Worm (Caenorhabditis elegans) whole organism, L1 larva: ENCODE results near the gene C14E2.4.
A peak's percentile ranks its signal among the peaks of the same experiment; 100 is the strongest.

Experiments used
- C04F5.9 ChIP-seq: sonication (generic microtip); optimal IDR thresholded peaks from 2 replicates; lab custom pipeline; 2016; ENCODE audit warnings: missing genetic modification characterization, missing compliant biosample characterization
- C16A3.4 ChIP-seq: fragments of 150-350 bp; optimal IDR thresholded peaks from 2 replicates; lab custom pipeline; 2014; ENCODE audit warnings: missing biosample characterization, missing genetic modification characterization
- C34B4.2 ChIP-seq: sonication (generic microtip); optimal IDR thresholded peaks from 2 replicates; lab custom pipeline; 2017; ENCODE audit warnings: mild to moderate bottlenecking, missing genetic modification characterization, missing compliant biosample characterization
- aly-2 ChIP-seq: fragments of 150-350 bp; optimal IDR thresholded peaks from 2 replicates; lab custom pipeline; 2014; ENCODE audit warnings: missing biosample characterization, missing genetic modification characterization
- blmp-1 ChIP-seq: fragments of 150-350 bp; optimal IDR thresholded peaks from 2 replicates; lab custom pipeline; 2014; ENCODE audit warnings: missing biosample characterization, missing genetic modification characterization
- ceh-63 ChIP-seq: fragments of 200-800 bp; sonication (Bioruptor generic); optimal IDR thresholded peaks from 2 replicates; lab custom pipeline; 2018; ENCODE audit warnings: mild to moderate bottlenecking, missing genetic modification characterization, missing compliant biosample characterization
- ceh-8 ChIP-seq: fragments of 200-800 bp; sonication (Bioruptor generic); optimal IDR thresholded peaks from 2 replicates; lab custom pipeline; 2018; ENCODE audit warnings: mild to moderate bottlenecking, missing genetic modification characterization, moderate library complexity, missing compliant biosample characterization
- ceh-82 ChIP-seq, 3 experiments: fragments of 150-350 bp in 1 of 3; sonication (generic microtip) in 2 of 3; optimal IDR thresholded peaks; 2 replicates each; lab custom pipeline; 2014 to 2017; ENCODE audit warnings: missing biosample characterization in 3 of 3, missing genetic modification characterization in 3 of 3
- ceh-90 ChIP-seq: sonication (generic microtip); optimal IDR thresholded peaks from 2 replicates; lab custom pipeline; 2016; ENCODE audit warnings: missing genetic modification characterization, missing compliant biosample characterization
- dpl-1 ChIP-seq, 3 experiments: fragments of 150-350 bp in 2 of 3; sonication (generic microtip) in 1 of 3; optimal IDR thresholded peaks; 2 replicates each; lab custom pipeline; 2014 to 2017; ENCODE audit warnings: missing biosample characterization in 3 of 3, missing genetic modification characterization in 3 of 3, missing genetic modification reagents in 3 of 3
- dsc-1 ChIP-seq: sonication (generic microtip); optimal IDR thresholded peaks from 2 replicates; lab custom pipeline; 2016; ENCODE audit warnings: mild to moderate bottlenecking, missing genetic modification characterization, missing compliant biosample characterization
- efl-1 ChIP-seq, 4 experiments: fragments of 150-350 bp; optimal IDR thresholded peaks in 3 of 4; peaks in 1 of 4; 1 replicate in 1 of 4; 2 replicates in 3 of 4; lab custom pipeline; 2014; ENCODE audit warnings: missing biosample characterization in 2 of 4, missing genetic modification characterization in 2 of 4, missing genetic modification reagents in 2 of 4
- egl-13 ChIP-seq: sonication (generic microtip); optimal IDR thresholded peaks from 2 replicates; lab custom pipeline; 2016; ENCODE audit warnings: missing genotype, missing genetic modification reagents, missing genetic modification characterization, missing compliant biosample characterization
- elt-3 ChIP-seq, 6 experiments: fragments of 150-350 bp in 1 of 6; sonication (generic microtip); optimal IDR thresholded peaks; 2 replicates each; lab custom pipeline; 2017 to 2018; ENCODE audit warnings: missing biosample characterization in 6 of 6, missing genetic modification characterization in 6 of 6, inconsistent platforms in 1 of 6
- ets-5 ChIP-seq: fragments of 200-800 bp; sonication (Bioruptor generic); IDR thresholded peaks from 2 replicates; pipeline ENCODE4 v1.3.6; 2022; ENCODE audit warnings: missing genetic modification characterization, missing compliant biosample characterization
- fkh-4 ChIP-seq: sonication (generic microtip); optimal IDR thresholded peaks from 2 replicates; lab custom pipeline; 2016; ENCODE audit warnings: missing compliant biosample characterization, missing genetic modification characterization, borderline replicate concordance
- fkh-8 ChIP-seq: sonication (generic microtip); optimal IDR thresholded peaks from 2 replicates; lab custom pipeline; 2016; ENCODE audit warnings: mild to moderate bottlenecking, missing genetic modification characterization, missing compliant biosample characterization
- grh-1 ChIP-seq: fragments of 200-800 bp; sonication (Bioruptor generic); IDR thresholded peaks from 2 replicates; pipeline ENCODE4 v1.3.6; 2022; ENCODE audit warnings: missing genetic modification reagents, missing genetic modification characterization, missing compliant biosample characterization
- hlh-17 ChIP-seq: fragments of 200-800 bp; sonication (Bioruptor generic); optimal IDR thresholded peaks from 2 replicates; lab custom pipeline; 2018; ENCODE audit warnings: missing genetic modification characterization, mild to moderate bottlenecking, missing compliant biosample characterization, moderate library complexity, borderline replicate concordance
- hlh-4 ChIP-seq: sonication (generic microtip); optimal IDR thresholded peaks from 2 replicates; lab custom pipeline; 2016; ENCODE audit warnings: mild to moderate bottlenecking, missing genetic modification characterization, missing compliant biosample characterization
- hpl-2 ChIP-seq: fragments of 150-350 bp; optimal IDR thresholded peaks from 2 replicates; lab custom pipeline; 2014; ENCODE audit warnings: missing biosample characterization, missing genetic modification reagents, missing genetic modification characterization
- irx-1 ChIP-seq: sonication (generic microtip); optimal IDR thresholded peaks from 2 replicates; lab custom pipeline; 2016; ENCODE audit warnings: missing genetic modification characterization, missing compliant biosample characterization
- lin-13 ChIP-seq: fragments of 150-350 bp; optimal IDR thresholded peaks from 2 replicates; lab custom pipeline; 2014; ENCODE audit warnings: missing biosample characterization, missing genetic modification reagents, missing genetic modification characterization
- lin-35 ChIP-seq, 2 experiments: fragments of 150-350 bp; optimal IDR thresholded peaks; 2 replicates each; lab custom pipeline; 2014; ENCODE audit warnings: missing biosample characterization in 2 of 2, missing genetic modification characterization in 2 of 2, missing genetic modification reagents in 2 of 2
- lin-39 ChIP-seq: fragments of 150-350 bp; optimal IDR thresholded peaks from 2 replicates; lab custom pipeline; 2014; ENCODE audit warnings: missing biosample characterization, missing genetic modification reagents, missing genetic modification characterization
- lsy-2 ChIP-seq, 2 experiments: fragments of 150-350 bp; optimal IDR thresholded peaks; 2 replicates each; lab custom pipeline; 2014; ENCODE audit warnings: missing biosample characterization in 2 of 2, missing genetic modification characterization in 2 of 2
- mef-2 ChIP-seq: fragments of 150-350 bp; optimal IDR thresholded peaks from 2 replicates; lab custom pipeline; 2014; ENCODE audit warnings: missing biosample characterization, missing genetic modification characterization
- mep-1 ChIP-seq: fragments of 150-350 bp; optimal IDR thresholded peaks from 2 replicates; lab custom pipeline; 2014; ENCODE audit warnings: missing biosample characterization, missing genetic modification characterization
- nhr-11 ChIP-seq: fragments of 150-350 bp; optimal IDR thresholded peaks from 2 replicates; lab custom pipeline; 2014; ENCODE audit warnings: missing biosample characterization, missing genetic modification characterization
- nhr-12 ChIP-seq: sonication (generic microtip); optimal IDR thresholded peaks from 2 replicates; lab custom pipeline; 2017; ENCODE audit warnings: missing biosample characterization, missing genetic modification characterization
- nhr-19 ChIP-seq: fragments of 200-800 bp; sonication (Bioruptor generic); conservative IDR thresholded peaks from 2 replicates; pipeline ENCODE4 v1.3.6; 2022; ENCODE audit warnings: missing genetic modification characterization, missing compliant biosample characterization
- nhr-237 ChIP-seq: fragments of 150-350 bp; optimal IDR thresholded peaks from 2 replicates; lab custom pipeline; 2014; ENCODE audit warnings: missing biosample characterization, missing genetic modification characterization
- nhr-28 ChIP-seq: fragments of 150-350 bp; optimal IDR thresholded peaks from 2 replicates; lab custom pipeline; 2014; ENCODE audit warnings: missing biosample characterization, missing genetic modification characterization
- nhr-47 ChIP-seq: sonication (generic microtip); optimal IDR thresholded peaks from 2 replicates; lab custom pipeline; 2016; ENCODE audit warnings: mild to moderate bottlenecking, missing genetic modification characterization, moderate library complexity, missing compliant biosample characterization
- nhr-71 ChIP-seq: sonication (generic microtip); optimal IDR thresholded peaks from 2 replicates; lab custom pipeline; 2016; ENCODE audit warnings: mild to moderate bottlenecking, missing genetic modification characterization, moderate library complexity, missing compliant biosample characterization
- nhr-77 ChIP-seq: fragments of 150-350 bp; optimal IDR thresholded peaks from 2 replicates; lab custom pipeline; 2014; ENCODE audit warnings: missing biosample characterization, missing genetic modification characterization
- nhr-85 ChIP-seq: sonication (generic microtip); peaks from one replicate; lab custom pipeline; 2016; ENCODE audit warnings: missing genetic modification characterization, inconsistent platforms, missing compliant biosample characterization
- pag-3 ChIP-seq: sonication (generic microtip); optimal IDR thresholded peaks from 2 replicates; lab custom pipeline; 2017; ENCODE audit warnings: missing genetic modification characterization, mild to moderate bottlenecking, missing compliant biosample characterization, antibody characterized with exemption, borderline replicate concordance; ENCODE audit not compliant: insufficient read depth
- pax-3 ChIP-seq: fragments of 200-800 bp; sonication (Bioruptor generic); optimal IDR thresholded peaks from 2 replicates; lab custom pipeline; 2018; ENCODE audit warnings: mild to moderate bottlenecking, missing genetic modification characterization, moderate library complexity, missing compliant biosample characterization
- sox-4 ChIP-seq: sonication (generic microtip); optimal IDR thresholded peaks from 2 replicates; lab custom pipeline; 2016; ENCODE audit warnings: missing genetic modification characterization, missing compliant biosample characterization
- sptf-1 ChIP-seq: fragments of 150-350 bp; optimal IDR thresholded peaks from 2 replicates; lab custom pipeline; 2014; ENCODE audit warnings: missing biosample characterization, missing genetic modification characterization
- sup-37 ChIP-seq: fragments of 200-800 bp; sonication (Bioruptor generic); optimal IDR thresholded peaks from 2 replicates; lab custom pipeline; 2018; ENCODE audit warnings: mild to moderate bottlenecking, missing genetic modification characterization, missing compliant biosample characterization
- tbx-2 ChIP-seq: sonication (generic microtip); optimal IDR thresholded peaks from 2 replicates; lab custom pipeline; 2016; ENCODE audit warnings: missing genetic modification characterization, missing compliant biosample characterization
- unc-130 ChIP-seq: fragments of 150-350 bp; optimal IDR thresholded peaks from 2 replicates; lab custom pipeline; 2017; ENCODE audit warnings: missing biosample characterization, missing genetic modification characterization, inconsistent platforms
- unc-30 ChIP-seq: sonication (generic microtip); optimal IDR thresholded peaks from 2 replicates; lab custom pipeline; 2017; ENCODE audit warnings: missing biosample characterization, missing genetic modification characterization
- unc-62 ChIP-seq: fragments of 150-350 bp; optimal IDR thresholded peaks from 2 replicates; lab custom pipeline; 2014; ENCODE audit warnings: missing biosample characterization, missing genetic modification reagents, missing genetic modification characterization
- vab-15 ChIP-seq: sonication (generic microtip); optimal IDR thresholded peaks from 2 replicates; lab custom pipeline; 2017; ENCODE audit warnings: missing genotype, mild to moderate bottlenecking, missing genetic modification characterization, missing compliant biosample characterization
- xbp-1 ChIP-seq: sonication (generic microtip); optimal IDR thresholded peaks from 2 replicates; lab custom pipeline; 2016; ENCODE audit warnings: missing genetic modification characterization, missing compliant biosample characterization
- zag-1 ChIP-seq: fragments of 150-350 bp; optimal IDR thresholded peaks from 2 replicates; lab custom pipeline; 2014; ENCODE audit warnings: missing biosample characterization, missing genetic modification characterization
- zip-4 ChIP-seq: fragments of 200-800 bp; sonication (Bioruptor generic); optimal IDR thresholded peaks from 2 replicates; lab custom pipeline; 2018; ENCODE audit warnings: mild to moderate bottlenecking, missing genetic modification characterization, moderate library complexity, missing compliant biosample characterization
- ztf-11 ChIP-seq, 2 experiments: sonication (generic microtip); optimal IDR thresholded peaks; 2 replicates each; lab custom pipeline; 2016 to 2017; ENCODE audit warnings: missing genetic modification characterization in 2 of 2, missing biosample characterization in 1 of 2, missing compliant biosample characterization in 1 of 2

The C14E2.4 gene

ce11 chrX:1856160-1856559 is 35.0 kb upstream of the C14E2.4 start, which contains the start of gene ceh-39 (continued):
- TF ChIP-seq mep-1 (tag; lab: Kevin White, UChicago) (peak; percentile 3), ceh-90 (tag; lab: Kevin White, UChicago) (no peak), fkh-4 (tag; lab: Kevin White, UChicago) (no peak), nhr-77 (tag; lab: Kevin White, UChicago) (peak; percentile 31), unc-62 (no peak), ceh-82 (tag; optimal IDR thresholded peaks at IDR 0.05; lab: Kevin White, UChicago) (peak; percentile 38 to 71 (median 61)), hlh-17 (no peak), grh-1 (GFP tag; lab: Robert Waterston, UW) (no peak), xbp-1 (tag; lab: Kevin White, UChicago) (peak; percentile 59), dsc-1 (peak; percentile 12), hlh-4 (tag; lab: Kevin White, UChicago) (no peak), vab-15 (tag; lab: Kevin White, UChicago) (no peak), fkh-8 (peak; percentile 80), dpl-1 (GFP tag; optimal IDR thresholded peaks at IDR 0.05; lab: Kevin White, UChicago) (peak; percentile 63 to 85 (median 63)), egl-13 (peak; percentile 20), ceh-63 (GFP tag; lab: Kevin White, UChicago) (no peak), ztf-11 (tag; optimal IDR thresholded peaks at IDR 0.05; lab: Kevin White, UChicago) (no peak), lsy-2 (tag; optimal IDR thresholded peaks at IDR 0.05; lab: Kevin White, UChicago) (peak; percentile 45 to 58), zip-4 (GFP tag; lab: Kevin White, UChicago) (no peak), zag-1 (tag; lab: Kevin White, UChicago) (no peak), C16A3.4 (tag; lab: Kevin White, UChicago) (peak; percentile 36), unc-130 (tag; lab: Kevin White, UChicago) (no peak), pax-3 (tag; lab: Kevin White, UChicago) (no peak), sox-4 (tag; lab: Kevin White, UChicago) (no peak), lin-13 (peak; percentile 20), ets-5 (GFP tag; lab: Robert Waterston, UW) (no peak), sptf-1 (tag; lab: Kevin White, UChicago) (no peak), nhr-71 (peak; percentile 67), nhr-237 (tag; lab: Kevin White, UChicago) (no peak), nhr-47 (tag; lab: Kevin White, UChicago) (peak; percentile 70), sup-37 (GFP tag; lab: Kevin White, UChicago) (no peak), nhr-28 (tag; lab: Kevin White, UChicago) (no peak), blmp-1 (tag; lab: Kevin White, UChicago) (no peak), efl-1 (optimal IDR thresholded peaks at IDR 0.05; lab: Kevin White, UChicago) (peak; percentile 70 to 79), efl-1 (GFP tag; optimal IDR thresholded peaks at IDR 0.05 in 1 of 2; lab: Kevin White, UChicago) (peak; percentile 73 to 95), hpl-2 (GFP tag; lab: Kevin White, UChicago) (no peak), pag-3 (tag; lab: Kevin White, UChicago) (no peak), aly-2 (tag; lab: Kevin White, UChicago) (no peak), nhr-85 (tag; lab: Kevin White, UChicago) (no peak), lin-39 (tag; lab: Kevin White, UChicago) (no peak)

- no peak for TF ChIP-seq C16A3.4 (tag; lab: Kevin White, UChicago)
- TF ChIP-seq sup-37 (GFP tag; lab: Kevin White, UChicago): no peak
- TF ChIP-seq nhr-12 (tag; lab: Kevin White, UChicago): no peak
- no peak for TF ChIP-seq zag-1 (tag; lab: Kevin White, UChicago)
- peak; percentile 35 to 40 for TF ChIP-seq lin-35 (GFP tag; optimal IDR thresholded peaks at IDR 0.05; lab: Kevin White, UChicago)
- peak; percentile 56 for TF ChIP-seq nhr-47 (tag; lab: Kevin White, UChicago)
- TF ChIP-seq tbx-2 (tag; lab: Kevin White, UChicago): peak; percentile 43
- no peak for TF ChIP-seq nhr-77 (tag; lab: Kevin White, UChicago)
- no peak for TF ChIP-seq unc-30 (tag; lab: Kevin White, UChicago)
- no peak for TF ChIP-seq elt-3 (tag; optimal IDR thresholded peaks at IDR 0.05; lab: Kevin White, UChicago)
- TF ChIP-seq egl-13: no peak
- no peak for TF ChIP-seq nhr-19 (GFP tag; lab: Robert Waterston, UW)
- no peak for TF ChIP-seq C34B4.2 (tag; lab: Kevin White, UChicago)
- TF ChIP-seq C04F5.9 (tag; lab: Kevin White, UChicago): no peak
- TF ChIP-seq sptf-1 (tag; lab: Kevin White, UChicago): no peak
- no peak for TF ChIP-seq ceh-8 (GFP tag; lab: Kevin White, UChicago)
- peak; percentile 41 for TF ChIP-seq mep-1 (tag; lab: Kevin White, UChicago)
- no peak for TF ChIP-seq nhr-11 (tag; lab: Kevin White, UChicago)
- TF ChIP-seq mef-2 (tag; lab: Kevin White, UChicago): no peak
- peak; percentile 15 for TF ChIP-seq dsc-1
- no peak for TF ChIP-seq lin-39 (tag; lab: Kevin White, UChicago)
- TF ChIP-seq irx-1 (tag; lab: Kevin White, UChicago): peak; percentile 17
Observed at ce11 chrX:1853596-1853995, 32.5 kb upstream of the C14E2.4 start, which contains the start of gene T26C11.9. TSS of gene T26C11.9 (minus strand) at chrX:1853849.
